Worm (Caenorhabditis elegans): ENCODE measurements around the gene cyp-34A8.

ce11 chrV:3935892-3936478 is 31.6 kb downstream of the cyp-34A8 start, which contains the start of gene cyp-35A5:
- TF ChIP-seq him-1 (tag; optimal IDR thresholded peaks at IDR 0.05) (no peak), W03F9.2 (tag; optimal IDR thresholded peaks at IDR 0.05) (no peak)

Data from whole organism, L4/young adult.